Fruit fly (Drosophila melanogaster) whole organism, embryonic: ENCODE data around the gene Syp.

Experiments
- CG10267 ChIP-seq: fragments of 200-800 bp; sonication (Bioruptor generic); optimal IDR thresholded peaks from 2 replicates; lab custom pipeline; 2018; ENCODE audit warnings: missing biosample characterization, mild to moderate bottlenecking, missing genetic modification characterization, moderate library complexity
- CG10366 ChIP-seq: fragments of 200-800 bp; sonication (Bioruptor generic); IDR thresholded peaks from 2 replicates; pipeline ENCODE4 v1.3.6; 2022; ENCODE audit warnings: missing biosample characterization, missing genetic modification characterization
- CG10979 ChIP-seq: fragments of 200-800 bp; sonication (Bioruptor generic); optimal IDR thresholded peaks from 2 replicates; lab custom pipeline; 2018; ENCODE audit warnings: missing biosample characterization, mild to moderate bottlenecking, missing genetic modification characterization, moderate library complexity
- CG11247 ChIP-seq: fragments of 200-800 bp; sonication (Bioruptor generic); IDR thresholded peaks from 2 replicates; pipeline ENCODE4 v1.3.6; 2022; ENCODE audit warnings: missing biosample characterization, missing genetic modification characterization
- CG12071 ChIP-seq: fragments of 200-800 bp; sonication (Bioruptor generic); optimal IDR thresholded peaks from 3 replicates; lab custom pipeline; 2018; ENCODE audit warnings: missing biosample characterization, mild to moderate bottlenecking, missing genetic modification characterization
- CG14050 ChIP-seq: fragments of 200-800 bp; sonication (Bioruptor generic); IDR thresholded peaks from 3 replicates; pipeline ENCODE4 v1.3.6; 2022; ENCODE audit warnings: missing biosample characterization, missing genetic modification characterization
- CG14710 ChIP-seq: fragments of 200-800 bp; sonication (Bioruptor generic); optimal IDR thresholded peaks from 3 replicates; lab custom pipeline; 2019; ENCODE audit warnings: missing biosample characterization, mild to moderate bottlenecking, missing genetic modification characterization, moderate library complexity
- CG1603 ChIP-seq: fragments of 200-800 bp; sonication (Bioruptor generic); optimal IDR thresholded peaks from 2 replicates; lab custom pipeline; 2019; ENCODE audit warnings: missing biosample characterization, mild to moderate bottlenecking, missing genetic modification characterization, moderate library complexity
- CG16863 ChIP-seq: fragments of 200-800 bp; sonication (Bioruptor generic); optimal IDR thresholded peaks from 3 replicates; lab custom pipeline; 2016; ENCODE audit warnings: missing biosample characterization, missing genetic modification characterization
- CG17328 ChIP-seq: fragments of 200-800 bp; sonication (Bioruptor generic); IDR thresholded peaks from 2 replicates; pipeline ENCODE4 v1.3.6; 2022; ENCODE audit warnings: missing biosample characterization, missing genetic modification characterization
- CG18599 ChIP-seq: fragments of 200-800 bp; sonication (Bioruptor generic); optimal IDR thresholded peaks from 3 replicates; lab custom pipeline; 2017; ENCODE audit warnings: missing biosample characterization, missing genetic modification characterization, mild to moderate bottlenecking, moderate library complexity, missing genetic modification reagents
- CG2120 ChIP-seq: fragments of 200-800 bp; sonication (Bioruptor generic); optimal IDR thresholded peaks from 3 replicates; lab custom pipeline; 2016; ENCODE audit warnings: missing biosample characterization, missing genetic modification characterization
- CG3281 ChIP-seq: fragments of 200-800 bp; sonication (Bioruptor generic); optimal IDR thresholded peaks from 3 replicates; lab custom pipeline; 2017; ENCODE audit warnings: missing biosample characterization, mild to moderate bottlenecking, missing genetic modification characterization
- CG34376 ChIP-seq: fragments of 200-800 bp; sonication (Bioruptor generic); optimal IDR thresholded peaks from 2 replicates; lab custom pipeline; 2018; ENCODE audit warnings: missing biosample characterization, mild to moderate bottlenecking, missing genetic modification characterization
- CG8290 ChIP-seq, 3 experiments: fragments of 200-800 bp; sonication (Bioruptor generic); optimal IDR thresholded peaks; 2 replicates each; lab custom pipeline; 2016 to 2019; ENCODE audit warnings: missing biosample characterization in 3 of 3, missing genetic modification characterization in 3 of 3, mild to moderate bottlenecking in 2 of 3, moderate library complexity in 1 of 3
- Dbx ChIP-seq: fragments of 200-800 bp; sonication (Bioruptor generic); IDR thresholded peaks from 3 replicates; pipeline ENCODE4 v1.3.6; 2022; ENCODE audit warnings: missing biosample characterization, missing genetic modification characterization
- Dip2 ChIP-seq: fragments of 200-800 bp; sonication (Bioruptor generic); IDR thresholded peaks from 2 replicates; pipeline ENCODE4 v1.3.6; 2022; ENCODE audit warnings: missing biosample characterization, missing genetic modification characterization
- GATAe ChIP-seq: fragments of 200-800 bp; sonication (Bioruptor generic); conservative IDR thresholded peaks from 2 replicates; pipeline ENCODE4 v1.3.6; 2022; ENCODE audit warnings: missing biosample characterization, missing genetic modification characterization
- HHEX ChIP-seq: fragments of 200-800 bp; sonication (Bioruptor generic); optimal IDR thresholded peaks from 3 replicates; lab custom pipeline; 2017; ENCODE audit warnings: missing biosample characterization, mild to moderate bottlenecking, missing genetic modification characterization, missing genetic modification reagents
- Hand ChIP-seq: fragments of 200-800 bp; sonication (Bioruptor generic); optimal IDR thresholded peaks from 2 replicates; lab custom pipeline; 2017; ENCODE audit warnings: mild to moderate bottlenecking, missing biosample characterization, missing genetic modification reagents, missing genetic modification characterization
- HmgZ ChIP-seq: fragments of 200-800 bp; sonication (Bioruptor generic); optimal IDR thresholded peaks from 2 replicates; lab custom pipeline; 2018; ENCODE audit warnings: missing biosample characterization, mild to moderate bottlenecking, missing genetic modification characterization
- Lpt ChIP-seq: fragments of >200 bp; optimal IDR thresholded peaks from 2 replicates; lab custom pipeline; 2018; ENCODE audit warnings: missing biosample characterization, missing genetic modification characterization
- Med ChIP-seq: fragments of 200-800 bp; sonication (Bioruptor generic); peaks from one replicate; lab custom pipeline; 2016; ENCODE audit warnings: missing biosample characterization, missing genetic modification characterization, mild to moderate bottlenecking, inconsistent platforms, moderate library complexity
- Nf-YC ChIP-seq: fragments of 200-800 bp; optimal IDR thresholded peaks from 3 replicates; lab custom pipeline; 2019; ENCODE audit warnings: missing biosample characterization, mild to moderate bottlenecking, missing genetic modification characterization, moderate library complexity
- Rfx ChIP-seq: fragments of 200-800 bp; sonication (Bioruptor generic); IDR thresholded peaks from 2 replicates; pipeline ENCODE4 v1.3.6; 2022; ENCODE audit warnings: missing biosample characterization, missing genetic modification characterization
- Sox100B ChIP-seq: fragments of 200-800 bp; sonication (Bioruptor generic); optimal IDR thresholded peaks from 3 replicates; lab custom pipeline; 2018; ENCODE audit warnings: missing biosample characterization, mild to moderate bottlenecking, missing genetic modification characterization
- YL-1 ChIP-seq: fragments of 200-800 bp; sonication (Bioruptor generic); optimal IDR thresholded peaks from 3 replicates; lab custom pipeline; 2017; ENCODE audit warnings: missing biosample characterization, mild to moderate bottlenecking, missing genetic modification characterization
- ara ChIP-seq: fragments of 200-800 bp; sonication (Bioruptor generic); IDR thresholded peaks from 2 replicates; pipeline ENCODE4 v1.3.6; 2022; ENCODE audit warnings: missing biosample characterization, missing genetic modification characterization
- ase ChIP-seq: fragments of 200-800 bp; sonication (Bioruptor generic); IDR thresholded peaks from 3 replicates; pipeline ENCODE4 v1.3.6; 2022; ENCODE audit warnings: missing biosample characterization, missing genetic modification characterization
- caup ChIP-seq: fragments of 200-800 bp; sonication (Bioruptor generic); optimal IDR thresholded peaks from 3 replicates; lab custom pipeline; 2017; ENCODE audit warnings: missing biosample characterization, mild to moderate bottlenecking, missing genetic modification characterization, moderate library complexity; ENCODE audit not compliant: severe bottlenecking
- cg ChIP-seq: fragments of 200-800 bp; sonication (Bioruptor generic); optimal IDR thresholded peaks from 3 replicates; lab custom pipeline; 2019; ENCODE audit warnings: missing biosample characterization, mild to moderate bottlenecking, missing genetic modification characterization, moderate library complexity
- chinmo ChIP-seq: fragments of 200-800 bp; sonication (Bioruptor generic); IDR thresholded peaks from 4 replicates; pipeline ENCODE4 v1.3.6; 2022; ENCODE audit warnings: missing biosample characterization, missing genetic modification characterization; ENCODE audit not compliant: partially characterized antibody
- chm ChIP-seq: fragments of 200-800 bp; sonication (Bioruptor generic); IDR thresholded peaks from 2 replicates; pipeline ENCODE4 v1.3.6; 2022; ENCODE audit warnings: missing biosample characterization, missing genetic modification characterization
- crp ChIP-seq, 2 experiments: fragments of 200-800 bp; sonication (Bioruptor generic); optimal IDR thresholded peaks; 2 replicates in 1 of 2; 3 replicates in 1 of 2; lab custom pipeline; 2017; ENCODE audit warnings: missing biosample characterization in 2 of 2, missing genetic modification characterization in 2 of 2, mild to moderate bottlenecking in 1 of 2, moderate library complexity in 1 of 2
- eve ChIP-seq, 2 experiments: fragments of >200 bp; optimal IDR thresholded peaks; 2 replicates each; lab custom pipeline; 2017; ENCODE audit warnings: missing biosample characterization in 2 of 2, missing genetic modification characterization in 2 of 2
- exex ChIP-seq: fragments of 200-800 bp; sonication (Bioruptor generic); optimal IDR thresholded peaks from 4 replicates; lab custom pipeline; 2018; ENCODE audit warnings: missing biosample characterization, mild to moderate bottlenecking, missing genetic modification characterization, moderate library complexity
- gro ChIP-seq: fragments of 200-800 bp; sonication (Bioruptor generic); optimal IDR thresholded peaks from 2 replicates; lab custom pipeline; 2016; ENCODE audit warnings: missing biosample characterization, missing genetic modification characterization
- lab ChIP-seq: fragments of 200-800 bp; sonication (Bioruptor generic); optimal IDR thresholded peaks from 3 replicates; lab custom pipeline; 2017; ENCODE audit warnings: missing biosample characterization, missing genetic modification characterization, mild to moderate bottlenecking, moderate library complexity, missing genetic modification reagents
- mirr ChIP-seq: fragments of 200-800 bp; sonication (Bioruptor generic); optimal IDR thresholded peaks from 3 replicates; lab custom pipeline; 2018; ENCODE audit warnings: missing biosample characterization, mild to moderate bottlenecking, missing genetic modification characterization
- nau ChIP-seq: fragments of 200-800 bp; sonication (Bioruptor generic); optimal IDR thresholded peaks from 3 replicates; lab custom pipeline; 2017; ENCODE audit warnings: missing biosample characterization, mild to moderate bottlenecking, missing genetic modification characterization, missing genetic modification reagents
- nerfin-1 ChIP-seq: fragments of 200-800 bp; sonication (Bioruptor generic); optimal IDR thresholded peaks from 3 replicates; lab custom pipeline; 2019; ENCODE audit warnings: missing biosample characterization, mild to moderate bottlenecking, missing genetic modification characterization, moderate library complexity
- nom ChIP-seq: fragments of 200-800 bp; sonication (Bioruptor generic); optimal IDR thresholded peaks from 2 replicates; lab custom pipeline; 2017; ENCODE audit warnings: missing biosample characterization, missing genetic modification characterization, mild to moderate bottlenecking, moderate library complexity, missing genetic modification reagents
- pan ChIP-seq, 4 experiments: fragments of >200 bp in 3 of 4; fragments of 200-800 bp in 1 of 4; sonication (Bioruptor generic) in 1 of 4; optimal IDR thresholded peaks in 3 of 4; IDR thresholded peaks in 1 of 4; 2 replicates each; pipeline versions ENCODE4 v1.3.6 to Lab custom; 2017 to 2022; ENCODE audit warnings: missing biosample characterization in 2 of 4, missing genetic modification characterization in 2 of 4, mixed read lengths in 1 of 4
- row ChIP-seq: fragments of 200-800 bp; sonication (Bioruptor generic); IDR thresholded peaks from 3 replicates; pipeline ENCODE4 v1.3.6; 2022; ENCODE audit warnings: missing biosample characterization, missing genetic modification characterization
- sd ChIP-seq: fragments of 200-800 bp; sonication (Bioruptor generic); optimal IDR thresholded peaks from 3 replicates; lab custom pipeline; 2018; ENCODE audit warnings: missing biosample characterization, mild to moderate bottlenecking, missing genetic modification characterization, moderate library complexity
- tna ChIP-seq: fragments of 200-800 bp; sonication (Bioruptor generic); IDR thresholded peaks from 2 replicates; pipeline ENCODE4 v1.3.6; 2022; ENCODE audit warnings: missing biosample characterization, missing genetic modification characterization; ENCODE audit not compliant: partially characterized antibody
- twi ChIP-seq: fragments of 200-800 bp; optimal IDR thresholded peaks from 2 replicates; lab custom pipeline; 2019; ENCODE audit warnings: missing biosample characterization, mild to moderate bottlenecking, missing genetic modification characterization, moderate library complexity
- wdn ChIP-seq: fragments of 200-800 bp; sonication (Bioruptor generic); IDR thresholded peaks from 2 replicates; pipeline ENCODE4 v1.3.6; 2022; ENCODE audit warnings: missing biosample characterization, missing genetic modification characterization

Syp gene

dm6 chr3R:20837242-20837664, 80.7 kb downstream of the Syp start (continued):
- no peak for TF ChIP-seq CG8290 (GFP tag; optimal IDR thresholded peaks at IDR 0.05; lab: Kevin White, UChicago)
- peak in 1 of 2 experiments; percentile 17 for TF ChIP-seq CG8290 (tag; optimal IDR thresholded peaks at IDR 0.05; lab: Kevin White, UChicago)
- peak in 1 of 2 experiments; percentile 2 for TF ChIP-seq eve (GFP tag; optimal IDR thresholded peaks at IDR 0.05; lab: Kevin White, UChicago)
- peak; percentile 24 for TF ChIP-seq CG12071
- TF ChIP-seq GATAe (GFP tag; lab: Robert Waterston, UW) = peak; percentile 78
- TF ChIP-seq pan (optimal IDR thresholded peaks at IDR 0.05; lab: Kevin White, UChicago) = no peak
- TF ChIP-seq pan (GFP tag; optimal IDR thresholded peaks at IDR 0.05 in 1 of 2, IDR thresholded peaks at IDR 0.05 in 1 of 2) = peak in 1 of 2 experiments; percentile 12
- no peak for TF ChIP-seq Lpt (GFP tag; lab: Kevin White, UChicago)
- TF ChIP-seq nerfin-1 = no peak
- no peak for TF ChIP-seq CG10979 (tag; lab: Kevin White, UChicago)
- peak; percentile 96 for TF ChIP-seq sd (tag; lab: Kevin White, UChicago)
- no peak for TF ChIP-seq ase
- no peak for TF ChIP-seq CG14710 (tag; lab: Kevin White, UChicago)
- no peak for TF ChIP-seq chm (GFP tag; lab: Robert Waterston, UW)
- peak; percentile 14 for TF ChIP-seq CG18599 (GFP tag; lab: Kevin White, UChicago)
- TF ChIP-seq Dbx = no peak; the same call in 2 of the 3 replicates
- TF ChIP-seq gro (GFP tag; lab: Kevin White, UChicago) = peak; percentile 11
- TF ChIP-seq CG1603 (tag; lab: Kevin White, UChicago) = no peak
- peak; percentile 92 for TF ChIP-seq mirr (GFP tag; lab: Kevin White, UChicago)
- peak; percentile 21 for TF ChIP-seq CG2120 (GFP tag; lab: Kevin White, UChicago)
- peak; percentile 14 for TF ChIP-seq cg (GFP tag; lab: Kevin White, UChicago)
- peak; percentile 6 for TF ChIP-seq Nf-YC (tag; lab: Kevin White, UChicago)
- TF ChIP-seq CG16863 (GFP tag; lab: Kevin White, UChicago) = no peak
- peak; percentile 62 for TF ChIP-seq CG34376 (GFP tag; lab: Kevin White, UChicago)
- TF ChIP-seq Hand (GFP tag; lab: Kevin White, UChicago) = no peak
- TF ChIP-seq YL-1 (GFP tag; lab: Kevin White, UChicago) = no peak
- no peak for TF ChIP-seq CG10267 (tag; lab: Kevin White, UChicago)
- peak; percentile 98 for TF ChIP-seq exex (tag; lab: Kevin White, UChicago)
- TF ChIP-seq nau (GFP tag; lab: Kevin White, UChicago) = peak; percentile 0
- no peak for TF ChIP-seq nom
- no peak for TF ChIP-seq twi
- TF ChIP-seq lab (GFP tag; lab: Kevin White, UChicago) = peak; percentile 55
- TF ChIP-seq CG14050 (GFP tag; lab: Robert Waterston, UW) = no peak
- no peak for TF ChIP-seq Sox100B (GFP tag; lab: Kevin White, UChicago)
- peak; percentile 23 for TF ChIP-seq HHEX (GFP tag; lab: Kevin White, UChicago)
- TF ChIP-seq CG11247 (GFP tag; lab: Robert Waterston, UW) = no peak
- TF ChIP-seq row (GFP tag; lab: Robert Waterston, UW) = peak; percentile 36; the same call in 1 of the 3 replicates
- no peak for TF ChIP-seq tna (GFP tag; lab: Robert Waterston, UW)
- TF ChIP-seq ara (GFP tag; lab: Robert Waterston, UW) = no peak
- TF ChIP-seq Dip2 (GFP tag; lab: Robert Waterston, UW) = no peak
- TF ChIP-seq CG17328 = no peak
- peak; percentile 61 for TF ChIP-seq Med (GFP tag; lab: Kevin White, UChicago)
- TF ChIP-seq crp (GFP tag; optimal IDR thresholded peaks at IDR 0.05; lab: Kevin White, UChicago) = no peak
- TF ChIP-seq chinmo (GFP tag; lab: Robert Waterston, UW) = peak; percentile 75; the same call in 2 of the 4 replicates
- peak; percentile 71 for TF ChIP-seq CG10366 (GFP tag; lab: Robert Waterston, UW)
- peak; percentile 16 for TF ChIP-seq caup (GFP tag; lab: Kevin White, UChicago)
- peak; percentile 25 for TF ChIP-seq Rfx (GFP tag; lab: Robert Waterston, UW)
- peak; percentile 43 for TF ChIP-seq HmgZ (tag; lab: Kevin White, UChicago)
- 0 out of 2 replicates have a peak, but pooled peaks have one; percentile 19 for TF ChIP-seq wdn (GFP tag; lab: Robert Waterston, UW)
- TF ChIP-seq CG3281 = peak; percentile 12
